Fruit fly (Drosophila melanogaster) whole organism, embryonic: ENCODE measurements around the gene CG16710.
A peak's percentile ranks its signal among the peaks of the same experiment; 100 is the strongest.

Experiments used
- Abd-B ChIP-seq: fragments of 200-800 bp; sonication (Bioruptor generic); optimal IDR thresholded peaks from 2 replicates; lab custom pipeline; 2018; ENCODE audit warnings: missing biosample characterization, mild to moderate bottlenecking, missing genetic modification characterization, moderate library complexity
- CG10209 ChIP-seq: fragments of 200-800 bp; sonication (Bioruptor generic); optimal IDR thresholded peaks from 3 replicates; lab custom pipeline; 2017; ENCODE audit warnings: missing biosample characterization, mild to moderate bottlenecking, missing genetic modification characterization, missing genetic modification reagents
- CG14860 ChIP-seq: fragments of 200-800 bp; sonication (Bioruptor generic); IDR thresholded peaks from 3 replicates; pipeline ENCODE4 v1.3.6; 2022; ENCODE audit warnings: missing biosample characterization, missing genetic modification characterization; ENCODE audit not compliant: partially characterized antibody
- CG14965 ChIP-seq: fragments of 200-800 bp; sonication (Bioruptor generic); optimal IDR thresholded peaks from 2 replicates; lab custom pipeline; 2016; ENCODE audit warnings: missing biosample characterization, missing genetic modification characterization, borderline replicate concordance
- CG15011 ChIP-seq: fragments of 200-800 bp; sonication (Bioruptor generic); optimal IDR thresholded peaks from 3 replicates; lab custom pipeline; 2018; ENCODE audit warnings: missing biosample characterization, mild to moderate bottlenecking, missing genetic modification characterization
- CG1529 ChIP-seq: fragments of 200-800 bp; sonication (Bioruptor generic); optimal IDR thresholded peaks from 3 replicates; lab custom pipeline; 2018; ENCODE audit warnings: missing biosample characterization, missing genetic modification characterization
- CG16813 ChIP-seq: fragments of 200-800 bp; sonication (Bioruptor generic); IDR thresholded peaks from 3 replicates; pipeline ENCODE4 v1.3.6; 2022; ENCODE audit warnings: missing biosample characterization, missing genetic modification characterization; ENCODE audit not compliant: partially characterized antibody
- CG17361 ChIP-seq: fragments of 200-800 bp; sonication (Bioruptor generic); IDR thresholded peaks from 3 replicates; pipeline ENCODE4 v1.3.6; 2022; ENCODE audit warnings: missing biosample characterization, missing genetic modification characterization
- CG2120 ChIP-seq: fragments of 200-800 bp; sonication (Bioruptor generic); optimal IDR thresholded peaks from 3 replicates; lab custom pipeline; 2016; ENCODE audit warnings: missing biosample characterization, missing genetic modification characterization
- CG2199 ChIP-seq: fragments of 200-800 bp; sonication (Bioruptor generic); IDR thresholded peaks from 3 replicates; pipeline ENCODE4 v1.3.6; 2022; ENCODE audit warnings: missing biosample characterization, missing genetic modification characterization
- CG2678 ChIP-seq: fragments of 200-800 bp; sonication (Bioruptor generic); optimal IDR thresholded peaks from 3 replicates; lab custom pipeline; 2019; ENCODE audit warnings: missing biosample characterization, mild to moderate bottlenecking, missing genetic modification characterization, moderate library complexity
- CG3163 ChIP-seq: fragments of 200-800 bp; sonication (Bioruptor generic); optimal IDR thresholded peaks from 3 replicates; lab custom pipeline; 2016; ENCODE audit warnings: missing biosample characterization, missing genetic modification characterization
- CG32772 ChIP-seq: fragments of 200-800 bp; sonication (Bioruptor generic); IDR thresholded peaks from 2 replicates; pipeline ENCODE4 v1.3.6; 2022; ENCODE audit warnings: missing biosample characterization, missing genetic modification characterization
- CG3281 ChIP-seq: fragments of 200-800 bp; sonication (Bioruptor generic); optimal IDR thresholded peaks from 3 replicates; lab custom pipeline; 2017; ENCODE audit warnings: missing biosample characterization, mild to moderate bottlenecking, missing genetic modification characterization
- CG34376 ChIP-seq: fragments of 200-800 bp; sonication (Bioruptor generic); optimal IDR thresholded peaks from 2 replicates; lab custom pipeline; 2018; ENCODE audit warnings: missing biosample characterization, mild to moderate bottlenecking, missing genetic modification characterization
- CG3726 ChIP-seq: fragments of 200-800 bp; sonication (Bioruptor generic); IDR thresholded peaks from 3 replicates; pipeline ENCODE4, ENCODE4 v1.3.6; 2022; ENCODE audit warnings: missing biosample characterization, missing genetic modification characterization
- CG5180 ChIP-seq: fragments of 200-800 bp; sonication (Bioruptor generic); optimal IDR thresholded peaks from 3 replicates; lab custom pipeline; 2017; ENCODE audit warnings: missing biosample characterization, missing genetic modification characterization, mild to moderate bottlenecking, moderate library complexity, missing genetic modification reagents
- CG6813 ChIP-seq: fragments of 200-800 bp; sonication (Bioruptor generic); optimal IDR thresholded peaks from 2 replicates; lab custom pipeline; 2017; ENCODE audit warnings: missing biosample characterization, missing genetic modification characterization, mild to moderate bottlenecking, moderate library complexity, missing genetic modification reagents
- CG7786 ChIP-seq: fragments of 200-800 bp; sonication (Bioruptor generic); optimal IDR thresholded peaks from 2 replicates; lab custom pipeline; 2016; ENCODE audit warnings: missing biosample characterization, missing genetic modification characterization
- CG9609 ChIP-seq: fragments of 200-800 bp; sonication (Bioruptor generic); optimal IDR thresholded peaks from 3 replicates; lab custom pipeline; 2016; ENCODE audit warnings: missing biosample characterization, missing genetic modification characterization
- CoRest ChIP-seq: fragments of 200-800 bp; sonication (Bioruptor generic); optimal IDR thresholded peaks from 3 replicates; lab custom pipeline; 2018; ENCODE audit warnings: missing biosample characterization, mild to moderate bottlenecking, missing genetic modification characterization, moderate library complexity
- D19A ChIP-seq: fragments of 200-800 bp; optimal IDR thresholded peaks from 3 replicates; lab custom pipeline; 2019; ENCODE audit warnings: missing biosample characterization, mild to moderate bottlenecking, missing genetic modification characterization, moderate library complexity
- Ets65A ChIP-seq: fragments of 200-800 bp; sonication (Bioruptor generic); peaks from one replicate; lab custom pipeline; 2016; ENCODE audit warnings: missing biosample characterization, missing genetic modification characterization
- Mes4 ChIP-seq: fragments of 200-800 bp; sonication (Bioruptor generic); optimal IDR thresholded peaks from 2 replicates; lab custom pipeline; 2016; ENCODE audit warnings: missing biosample characterization, missing genetic modification characterization
- NFAT ChIP-seq: fragments of 200-800 bp; sonication (Bioruptor generic); IDR thresholded peaks from 2 replicates; pipeline ENCODE4 v1.3.6; 2022; ENCODE audit warnings: missing biosample characterization, missing genetic modification characterization
- Spps ChIP-seq: fragments of 200-800 bp; sonication (Bioruptor generic); optimal IDR thresholded peaks from 2 replicates; lab custom pipeline; 2018; ENCODE audit warnings: missing biosample characterization, mild to moderate bottlenecking, missing genetic modification characterization
- ash1 ChIP-seq: fragments of 200-800 bp; sonication (Bioruptor generic); optimal IDR thresholded peaks from 2 replicates; lab custom pipeline; 2018; ENCODE audit warnings: missing biosample characterization, mild to moderate bottlenecking, missing genetic modification characterization
- az2 ChIP-seq: fragments of 200-800 bp; sonication (Bioruptor generic); optimal IDR thresholded peaks from 3 replicates; lab custom pipeline; 2016; ENCODE audit warnings: missing biosample characterization, missing genetic modification characterization
- btn ChIP-seq: fragments of 200-800 bp; sonication (Bioruptor generic); optimal IDR thresholded peaks from 2 replicates; lab custom pipeline; 2016; ENCODE audit warnings: missing biosample characterization, missing genetic modification characterization
- chn ChIP-seq: fragments of 200-800 bp; sonication (Bioruptor generic); optimal IDR thresholded peaks from 2 replicates; lab custom pipeline; 2016; ENCODE audit warnings: missing biosample characterization, missing genetic modification characterization
- crp ChIP-seq, 2 experiments: fragments of 200-800 bp; sonication (Bioruptor generic); optimal IDR thresholded peaks; 2 replicates in 1 of 2; 3 replicates in 1 of 2; lab custom pipeline; 2017; ENCODE audit warnings: missing biosample characterization in 2 of 2, missing genetic modification characterization in 2 of 2, mild to moderate bottlenecking in 1 of 2, moderate library complexity in 1 of 2
- esg ChIP-seq: fragments of 200-800 bp; sonication (Bioruptor generic); conservative IDR thresholded peaks from 2 replicates; pipeline ENCODE4 v1.3.6; 2022; ENCODE audit warnings: missing biosample characterization, missing genetic modification characterization
- gt ChIP-seq: fragments of 200-800 bp; sonication (Bioruptor generic); IDR thresholded peaks from 2 replicates; pipeline ENCODE4 v1.3.6; 2022; ENCODE audit warnings: missing biosample characterization, missing genetic modification characterization
- ham ChIP-seq: fragments of 200-800 bp; sonication (Bioruptor generic); IDR thresholded peaks from 2 replicates; pipeline ENCODE4 v1.3.6; 2022; ENCODE audit warnings: missing biosample characterization, missing genetic modification characterization
- klu ChIP-seq: fragments of 200-800 bp; sonication (Bioruptor generic); IDR thresholded peaks from 2 replicates; pipeline ENCODE4 v1.3.6; 2022; ENCODE audit warnings: missing biosample characterization, missing genetic modification characterization
- lmd ChIP-seq: fragments of 200-800 bp; sonication (Bioruptor generic); IDR thresholded peaks from 2 replicates; pipeline ENCODE4 v1.3.6; 2022; ENCODE audit warnings: missing biosample characterization, missing genetic modification characterization
- mirr ChIP-seq: fragments of 200-800 bp; sonication (Bioruptor generic); optimal IDR thresholded peaks from 3 replicates; lab custom pipeline; 2018; ENCODE audit warnings: missing biosample characterization, mild to moderate bottlenecking, missing genetic modification characterization
- mld ChIP-seq: fragments of 200-800 bp; sonication (Bioruptor generic); IDR thresholded peaks from 3 replicates; pipeline ENCODE4 v1.3.6; 2022; ENCODE audit warnings: missing biosample characterization, missing genetic modification characterization; ENCODE audit not compliant: partially characterized antibody
- pb ChIP-seq: fragments of 200-800 bp; sonication (Bioruptor generic); optimal IDR thresholded peaks from 3 replicates; lab custom pipeline; 2016; ENCODE audit warnings: missing biosample characterization, missing genetic modification characterization
- phol ChIP-seq: fragments of 200-800 bp; sonication (Bioruptor generic); optimal IDR thresholded peaks from 3 replicates; lab custom pipeline; 2018; ENCODE audit warnings: missing biosample characterization, mild to moderate bottlenecking, missing genetic modification characterization, moderate library complexity
- psq ChIP-seq: fragments of 200-800 bp; sonication (Bioruptor generic); optimal IDR thresholded peaks from 2 replicates; lab custom pipeline; 2017; ENCODE audit warnings: missing biosample characterization, missing genetic modification characterization
- pum ChIP-seq: fragments of 200-800 bp; sonication (Bioruptor generic); optimal IDR thresholded peaks from 2 replicates; lab custom pipeline; 2016; ENCODE audit warnings: missing biosample characterization, missing genetic modification characterization
- sens ChIP-seq: fragments of 200-800 bp; sonication (Bioruptor generic); peaks from one replicate; lab custom pipeline; 2016; ENCODE audit warnings: missing biosample characterization, missing genetic modification characterization
- sob ChIP-seq: fragments of 200-800 bp; sonication (Bioruptor generic); IDR thresholded peaks from 2 replicates; pipeline ENCODE4 v1.3.6; 2022; ENCODE audit warnings: missing biosample characterization, missing genetic modification characterization
- sr ChIP-seq: fragments of 200-800 bp; sonication (Bioruptor generic); IDR thresholded peaks from 3 replicates; pipeline ENCODE4 v1.3.6; 2022; ENCODE audit warnings: missing biosample characterization, missing genetic modification characterization
- stwl ChIP-seq: fragments of 200-800 bp; sonication (Bioruptor generic); optimal IDR thresholded peaks from 3 replicates; lab custom pipeline; 2018; ENCODE audit warnings: missing biosample characterization, mild to moderate bottlenecking, missing genetic modification characterization, moderate library complexity
- tgo ChIP-seq: fragments of 200-800 bp; sonication (Bioruptor generic); IDR thresholded peaks from 3 replicates; pipeline ENCODE4 v1.3.6; 2022; ENCODE audit warnings: missing biosample characterization, missing genetic modification characterization
- trem ChIP-seq: fragments of 200-800 bp; optimal IDR thresholded peaks from 3 replicates; lab custom pipeline; 2019; ENCODE audit warnings: missing biosample characterization, mild to moderate bottlenecking, missing genetic modification characterization, moderate library complexity
- usp ChIP-seq: fragments of >200 bp; optimal IDR thresholded peaks from 2 replicates; lab custom pipeline; 2017; ENCODE audit warnings: missing biosample characterization, missing genetic modification characterization
- z ChIP-seq: fragments of 200-800 bp; sonication (Bioruptor generic); IDR thresholded peaks from 3 replicates; pipeline ENCODE4 v1.3.6; 2022; ENCODE audit warnings: missing biosample characterization, missing genetic modification characterization

Gene CG16710

dm6 chr3R:23704383-23705033 is 22.2 kb downstream of the CG16710 start, which contains the start of gene Gba1b (continued):
- TF ChIP-seq esg (GFP tag; lab: Robert Waterston, UW) = no peak
- no peak for TF ChIP-seq CG7786 (GFP tag; lab: Kevin White, UChicago)
- TF ChIP-seq psq = no peak
- TF ChIP-seq Mes4 (GFP tag; lab: Kevin White, UChicago) = no peak
- TF ChIP-seq Ets65A (GFP tag; lab: Kevin White, UChicago) = peak; percentile 68
- TF ChIP-seq CG9609 (GFP tag; lab: Kevin White, UChicago) = no peak
- TF ChIP-seq CG17361 = no peak
- no peak for TF ChIP-seq gt (GFP tag; lab: Robert Waterston, UW)
- no peak for TF ChIP-seq mirr (GFP tag; lab: Kevin White, UChicago)
- no peak for TF ChIP-seq lmd (GFP tag; lab: Robert Waterston, UW)
- peak; percentile 38 for TF ChIP-seq D19A (tag; lab: Kevin White, UChicago)
- no peak for TF ChIP-seq CG5180
- TF ChIP-seq CG2678 (tag; lab: Kevin White, UChicago) = no peak
- TF ChIP-seq tgo (GFP tag; lab: Robert Waterston, UW) = no peak
- TF ChIP-seq Spps (tag; lab: Kevin White, UChicago) = no peak
- TF ChIP-seq az2 (GFP tag; lab: Kevin White, UChicago) = no peak
- peak; percentile 81 for TF ChIP-seq sens (GFP tag; lab: Kevin White, UChicago)
- no peak for TF ChIP-seq Abd-B
- no peak for TF ChIP-seq ash1 (GFP tag; lab: Kevin White, UChicago)
- no peak for TF ChIP-seq btn (GFP tag; lab: Kevin White, UChicago)
- no peak for TF ChIP-seq CG14860 (GFP tag; lab: Robert Waterston, UW)
- TF ChIP-seq CG16813 = no peak
- no peak for TF ChIP-seq pb
- TF ChIP-seq z (GFP tag; lab: Robert Waterston, UW) = peak; percentile 89
- TF ChIP-seq NFAT (GFP tag; lab: Robert Waterston, UW) = no peak
- no peak for TF ChIP-seq pum

- TF ChIP-seq phol (tag; lab: Kevin White, UChicago) = peak; percentile 81
- no peak for TF ChIP-seq ham (GFP tag; lab: Robert Waterston, UW)
- no peak for TF ChIP-seq CG34376
- TF ChIP-seq CG3281 = no peak
- TF ChIP-seq CoRest = peak; percentile 61
- TF ChIP-seq CG6813 = peak; percentile 29
- TF ChIP-seq Mes4 (GFP tag; lab: Kevin White, UChicago) = no peak
- TF ChIP-seq CG2120 = no peak
- TF ChIP-seq klu (GFP tag; lab: Robert Waterston, UW) = no peak
- no peak for TF ChIP-seq mld (GFP tag; lab: Robert Waterston, UW)
- no peak for TF ChIP-seq CG3726 (GFP tag; lab: Robert Waterston, UW)
- TF ChIP-seq CG1529 (GFP tag; lab: Kevin White, UChicago) = peak; percentile 58
- peak; percentile 21 for TF ChIP-seq stwl (tag; lab: Kevin White, UChicago)
- peak; percentile 26; the same call in 1 of the 2 replicates for TF ChIP-seq sob (GFP tag; lab: Robert Waterston, UW)
- peak; percentile 67 for TF ChIP-seq D19A (tag; lab: Kevin White, UChicago)
- no peak for TF ChIP-seq CG3163
- peak; percentile 49; the same call in 1 of the 2 replicates for TF ChIP-seq CG32772 (GFP tag; lab: Robert Waterston, UW)
- TF ChIP-seq sr (GFP tag; lab: Robert Waterston, UW) = no peak
- TF ChIP-seq chn = peak; percentile 44
- peak; percentile 67 for TF ChIP-seq CG10209
- no peak for TF ChIP-seq CG15011 (GFP tag; lab: Kevin White, UChicago)
- TF ChIP-seq CG14965 (GFP tag; lab: Kevin White, UChicago) = no peak
- TF ChIP-seq trem (tag; lab: Kevin White, UChicago) = peak; percentile 49
- no peak for TF ChIP-seq usp
- TF ChIP-seq CG2199 (GFP tag; lab: Robert Waterston, UW) = no peak
- TF ChIP-seq crp (GFP tag; optimal IDR thresholded peaks at IDR 0.05; lab: Kevin White, UChicago) = peak in 1 of 2 experiments; percentile 1
Measured at dm6 chr3R:23709508-23710208, 27.4 kb downstream of the CG16710 start, which contains the start of gene CG10301. CG10301 (plus strand) TSS chr3R:23710158.
